Fruit fly (Drosophila melanogaster) whole organism, embryonic: ENCODE measurements around the gene CIA30.

Source experiments
- Abd-B ChIP-seq: fragments of 200-800 bp; sonication (Bioruptor generic); optimal IDR thresholded peaks from 2 replicates; lab custom pipeline; 2018; ENCODE audit warnings: missing biosample characterization, mild to moderate bottlenecking, missing genetic modification characterization, moderate library complexity
- Atf6 ChIP-seq: fragments of 200-800 bp; sonication (Bioruptor generic); IDR thresholded peaks from 2 replicates; pipeline ENCODE4 v1.3.6; 2022; ENCODE audit warnings: missing biosample characterization, missing genetic modification characterization
- Bteb2 ChIP-seq: fragments of 200-800 bp; sonication (Bioruptor generic); optimal IDR thresholded peaks from 2 replicates; lab custom pipeline; 2016; ENCODE audit warnings: missing biosample characterization, missing genetic modification characterization
- CG10267 ChIP-seq: fragments of 200-800 bp; sonication (Bioruptor generic); optimal IDR thresholded peaks from 2 replicates; lab custom pipeline; 2018; ENCODE audit warnings: missing biosample characterization, mild to moderate bottlenecking, missing genetic modification characterization, moderate library complexity
- CG10321 ChIP-seq: fragments of 200-800 bp; sonication (Bioruptor generic); IDR thresholded peaks from 2 replicates; pipeline ENCODE4 v1.3.6; 2022; ENCODE audit warnings: missing biosample characterization, missing genetic modification characterization
- CG10462 ChIP-seq: fragments of 200-800 bp; sonication (Bioruptor generic); optimal IDR thresholded peaks from 2 replicates; lab custom pipeline; 2016; ENCODE audit warnings: missing biosample characterization, missing genetic modification characterization
- CG15073 ChIP-seq: fragments of 200-800 bp; sonication (Bioruptor generic); optimal IDR thresholded peaks from 2 replicates; lab custom pipeline; 2016; ENCODE audit warnings: missing biosample characterization, missing genetic modification characterization
- CG15269 ChIP-seq: fragments of 200-800 bp; sonication (Bioruptor generic); optimal IDR thresholded peaks from 2 replicates; lab custom pipeline; 2018; ENCODE audit warnings: missing biosample characterization, mild to moderate bottlenecking, missing genetic modification characterization, moderate library complexity
- CG17359 ChIP-seq: fragments of 200-800 bp; sonication (Bioruptor generic); optimal IDR thresholded peaks from 3 replicates; lab custom pipeline; 2018; ENCODE audit warnings: missing biosample characterization, mild to moderate bottlenecking, missing genetic modification characterization, moderate library complexity
- CG31224 ChIP-seq: fragments of 200-800 bp; sonication (Bioruptor generic); IDR thresholded peaks from 2 replicates; pipeline ENCODE4 v1.3.6; 2022; ENCODE audit warnings: missing biosample characterization, missing genetic modification characterization
- CG3847 ChIP-seq: fragments of 200-800 bp; sonication (Bioruptor generic); IDR thresholded peaks from 2 replicates; pipeline ENCODE4 v1.3.6; 2022; ENCODE audit warnings: missing biosample characterization, missing genetic modification characterization
- CG4424 ChIP-seq: fragments of 200-800 bp; sonication (Bioruptor generic); optimal IDR thresholded peaks from 3 replicates; lab custom pipeline; 2016; ENCODE audit warnings: missing biosample characterization, missing genetic modification characterization
- CG6175 ChIP-seq: fragments of 200-800 bp; sonication (Bioruptor generic); IDR thresholded peaks from 3 replicates; pipeline ENCODE4 v1.3.6; 2022; ENCODE audit warnings: missing biosample characterization, missing genetic modification characterization
- CG7963 ChIP-seq: fragments of 200-800 bp; sonication (Bioruptor generic); IDR thresholded peaks from 3 replicates; pipeline ENCODE4 v1.3.6; 2022; ENCODE audit warnings: missing biosample characterization, missing genetic modification characterization; ENCODE audit not compliant: partially characterized antibody
- CG8924 ChIP-seq: fragments of 200-800 bp; optimal IDR thresholded peaks from 3 replicates; lab custom pipeline; 2019; ENCODE audit warnings: missing biosample characterization, mild to moderate bottlenecking, missing genetic modification characterization, moderate library complexity
- CG9437 ChIP-seq: fragments of 200-800 bp; sonication (Bioruptor generic); optimal IDR thresholded peaks from 2 replicates; lab custom pipeline; 2018; ENCODE audit warnings: missing biosample characterization, mild to moderate bottlenecking, missing genetic modification characterization
- Camta ChIP-seq: fragments of 200-800 bp; sonication (Bioruptor generic); optimal IDR thresholded peaks from 2 replicates; lab custom pipeline; 2016; ENCODE audit warnings: missing biosample characterization, missing genetic modification characterization
- CrebB ChIP-seq: fragments of 200-800 bp; sonication (Bioruptor generic); optimal IDR thresholded peaks from 3 replicates; lab custom pipeline; 2018; ENCODE audit warnings: missing biosample characterization, mild to moderate bottlenecking, missing genetic modification characterization
- D ChIP-seq, 2 experiments: fragments of 200-800 bp in 1 of 2; fragments of >200 bp in 1 of 2; sonication (Bioruptor generic) in 1 of 2; optimal IDR thresholded peaks; 2 replicates in 1 of 2; 3 replicates in 1 of 2; lab custom pipeline; 2017; ENCODE audit warnings: mild to moderate bottlenecking in 1 of 2, missing biosample characterization in 1 of 2, missing genetic modification characterization in 1 of 2, missing genetic modification reagents in 1 of 2
- Deaf1 ChIP-seq: fragments of 200-800 bp; optimal IDR thresholded peaks from 3 replicates; lab custom pipeline; 2019; ENCODE audit warnings: missing biosample characterization, mild to moderate bottlenecking, missing genetic modification characterization, moderate library complexity
- MBD-R2 ChIP-seq: fragments of 200-800 bp; sonication (Bioruptor generic); IDR thresholded peaks from 2 replicates; pipeline ENCODE4 v1.3.6; 2022; ENCODE audit warnings: missing biosample characterization, missing genetic modification characterization
- MTF-1 ChIP-seq: fragments of 200-800 bp; sonication (Bioruptor generic); optimal IDR thresholded peaks from 2 replicates; lab custom pipeline; 2018; ENCODE audit warnings: missing biosample characterization, mild to moderate bottlenecking, missing genetic modification characterization, borderline replicate concordance
- Meics ChIP-seq: fragments of 200-800 bp; sonication (Bioruptor generic); optimal IDR thresholded peaks from 2 replicates; lab custom pipeline; 2017; ENCODE audit warnings: missing biosample characterization, mild to moderate bottlenecking, missing genetic modification characterization
- NfI ChIP-seq: fragments of 200-800 bp; sonication (Bioruptor generic); optimal IDR thresholded peaks from 3 replicates; lab custom pipeline; 2018; ENCODE audit warnings: missing biosample characterization, mild to moderate bottlenecking, missing genetic modification characterization, moderate library complexity
- Spps ChIP-seq: fragments of 200-800 bp; sonication (Bioruptor generic); optimal IDR thresholded peaks from 2 replicates; lab custom pipeline; 2018; ENCODE audit warnings: missing biosample characterization, mild to moderate bottlenecking, missing genetic modification characterization
- Stat92E ChIP-seq, 3 experiments: fragments of >200 bp in 2 of 3; fragments of 200-800 bp in 1 of 3; sonication (Bioruptor generic) in 1 of 3; optimal IDR thresholded peaks; 2 replicates each; lab custom pipeline; 2017 to 2019; ENCODE audit warnings: missing biosample characterization in 3 of 3, missing genetic modification characterization in 3 of 3, mild to moderate bottlenecking in 1 of 3, moderate library complexity in 1 of 3
- TFAM ChIP-seq: fragments of 200-800 bp; sonication (Bioruptor generic); optimal IDR thresholded peaks from 2 replicates; lab custom pipeline; 2017; ENCODE audit warnings: missing biosample characterization, missing genetic modification characterization, inconsistent platforms
- ac ChIP-seq: fragments of 200-800 bp; sonication (Bioruptor generic); optimal IDR thresholded peaks from 3 replicates; lab custom pipeline; 2017; ENCODE audit warnings: missing biosample characterization, mild to moderate bottlenecking, missing genetic modification characterization
- ara ChIP-seq: fragments of 200-800 bp; sonication (Bioruptor generic); IDR thresholded peaks from 2 replicates; pipeline ENCODE4 v1.3.6; 2022; ENCODE audit warnings: missing biosample characterization, missing genetic modification characterization
- bsh ChIP-seq, 2 experiments: fragments of 200-800 bp; sonication (Bioruptor generic); optimal IDR thresholded peaks; 2 replicates each; lab custom pipeline; 2017 to 2018; ENCODE audit warnings: mild to moderate bottlenecking in 2 of 2, missing biosample characterization in 2 of 2, missing genetic modification characterization in 2 of 2, moderate library complexity in 1 of 2
- cad ChIP-seq: fragments of >200 bp; optimal IDR thresholded peaks from 2 replicates; lab custom pipeline; 2017; ENCODE audit warnings: missing biosample characterization, missing genetic modification characterization
- chinmo ChIP-seq: fragments of 200-800 bp; sonication (Bioruptor generic); IDR thresholded peaks from 4 replicates; pipeline ENCODE4 v1.3.6; 2022; ENCODE audit warnings: missing biosample characterization, missing genetic modification characterization; ENCODE audit not compliant: partially characterized antibody
- cwo ChIP-seq: fragments of 200-800 bp; sonication (Bioruptor generic); optimal IDR thresholded peaks from 3 replicates; lab custom pipeline; 2017; ENCODE audit warnings: missing biosample characterization, missing genetic modification characterization, mild to moderate bottlenecking, moderate library complexity, missing genetic modification reagents
- fu2 ChIP-seq: fragments of 200-800 bp; sonication (Bioruptor generic); optimal IDR thresholded peaks from 2 replicates; lab custom pipeline; 2016; ENCODE audit warnings: missing biosample characterization, missing genetic modification characterization
- grau ChIP-seq: fragments of 200-800 bp; optimal IDR thresholded peaks from 3 replicates; lab custom pipeline; 2019; ENCODE audit warnings: missing biosample characterization, mild to moderate bottlenecking, missing genetic modification characterization, moderate library complexity
- gro ChIP-seq: fragments of 200-800 bp; sonication (Bioruptor generic); optimal IDR thresholded peaks from 2 replicates; lab custom pipeline; 2016; ENCODE audit warnings: missing biosample characterization, missing genetic modification characterization
- ham ChIP-seq: fragments of 200-800 bp; sonication (Bioruptor generic); IDR thresholded peaks from 2 replicates; pipeline ENCODE4 v1.3.6; 2022; ENCODE audit warnings: missing biosample characterization, missing genetic modification characterization
- jigr1 ChIP-seq: fragments of 200-800 bp; sonication (Bioruptor generic); IDR thresholded peaks from 3 replicates; pipeline ENCODE4 v1.3.6; 2022; ENCODE audit warnings: missing biosample characterization, missing genetic modification characterization
- lmd ChIP-seq: fragments of 200-800 bp; sonication (Bioruptor generic); IDR thresholded peaks from 2 replicates; pipeline ENCODE4 v1.3.6; 2022; ENCODE audit warnings: missing biosample characterization, missing genetic modification characterization
- luna ChIP-seq: fragments of 200-800 bp; sonication (Bioruptor generic); optimal IDR thresholded peaks from 2 replicates; lab custom pipeline; 2016; ENCODE audit warnings: missing biosample characterization, missing genetic modification characterization
- oc ChIP-seq: fragments of 200-800 bp; sonication (Bioruptor generic); optimal IDR thresholded peaks from 2 replicates; lab custom pipeline; 2018; ENCODE audit warnings: missing biosample characterization, mild to moderate bottlenecking, missing genetic modification characterization, moderate library complexity
- otp ChIP-seq: fragments of 200-800 bp; sonication (Bioruptor generic); IDR thresholded peaks from 3 replicates; pipeline ENCODE4, ENCODE4 v1.3.6; 2022; ENCODE audit warnings: missing biosample characterization, missing genetic modification characterization
- peb ChIP-seq: fragments of 200-800 bp; sonication (Bioruptor generic); IDR thresholded peaks from 2 replicates; pipeline ENCODE4 v1.3.6; 2022; ENCODE audit warnings: missing biosample characterization, missing genetic modification characterization
- pum ChIP-seq: fragments of 200-800 bp; sonication (Bioruptor generic); optimal IDR thresholded peaks from 2 replicates; lab custom pipeline; 2016; ENCODE audit warnings: missing biosample characterization, missing genetic modification characterization
- ro ChIP-seq: fragments of 200-800 bp; sonication (Bioruptor generic); IDR thresholded peaks from 2 replicates; pipeline ENCODE4 v1.3.6; 2022; ENCODE audit warnings: missing biosample characterization, missing genetic modification characterization
- scrt ChIP-seq: fragments of 200-800 bp; sonication (Bioruptor generic); optimal IDR thresholded peaks from 2 replicates; lab custom pipeline; 2018; ENCODE audit warnings: missing biosample characterization, mild to moderate bottlenecking, missing genetic modification characterization, moderate library complexity
- stc ChIP-seq: fragments of 200-800 bp; sonication (Bioruptor generic); IDR thresholded peaks from 2 replicates; pipeline ENCODE4 v1.3.6; 2022; ENCODE audit warnings: missing biosample characterization, missing genetic modification characterization
- wek ChIP-seq: fragments of 200-800 bp; sonication (Bioruptor generic); optimal IDR thresholded peaks from 3 replicates; lab custom pipeline; 2018; ENCODE audit warnings: missing biosample characterization, mild to moderate bottlenecking, missing genetic modification characterization, moderate library complexity
- zf30C ChIP-seq: fragments of 200-800 bp; sonication (Bioruptor generic); optimal IDR thresholded peaks from 3 replicates; lab custom pipeline; 2018; ENCODE audit warnings: missing biosample characterization, mild to moderate bottlenecking, missing genetic modification characterization
- zfh2 ChIP-seq: fragments of 200-800 bp; sonication (Bioruptor generic); optimal IDR thresholded peaks from 2 replicates; lab custom pipeline; 2016; ENCODE audit warnings: missing biosample characterization, missing genetic modification characterization

CIA30 gene

dm6 chr3R:29780402-29781029 lies 43.8 kb downstream of the CIA30 start, which contains the start of gene fig (continued):
- TF ChIP-seq zfh2 (GFP tag; lab: Kevin White, UChicago) (no peak), CG15269 (tag; lab: Kevin White, UChicago) (no peak), gro (no peak), CrebB (no peak), NfI (GFP tag; lab: Kevin White, UChicago) (no peak), CG15073 (GFP tag; lab: Kevin White, UChicago) (no peak), CG31224 (GFP tag; lab: Robert Waterston, UW) (no peak), ro (GFP tag; lab: Robert Waterston, UW) (no peak), CG10267 (tag; lab: Kevin White, UChicago) (no peak), TFAM (no peak), ac (GFP tag; lab: Kevin White, UChicago) (no peak), MTF-1 (GFP tag; lab: Kevin White, UChicago) (no peak), jigr1 (no peak), bsh (GFP tag; optimal IDR thresholded peaks at IDR 0.05; lab: Kevin White, UChicago) (no peak), MBD-R2 (GFP tag; lab: Robert Waterston, UW) (no peak), CG7963 (GFP tag; lab: Robert Waterston, UW) (no peak), ham (GFP tag; lab: Robert Waterston, UW) (no peak), Bteb2 (no peak), CG6175 (GFP tag; lab: Robert Waterston, UW) (no peak), CG10462 (no peak), Meics (GFP tag; lab: Kevin White, UChicago) (no peak), CG10321 (GFP tag; lab: Robert Waterston, UW) (no peak), CG8924 (tag; lab: Kevin White, UChicago) (no peak), luna (GFP tag; lab: Kevin White, UChicago) (no peak), fu2 (GFP tag; lab: Kevin White, UChicago) (no peak), Camta (GFP tag; lab: Kevin White, UChicago) (no peak), oc (no peak), scrt (no peak), wek (no peak), otp (GFP tag; lab: Robert Waterston, UW) (no peak), cwo (peak; percentile 26), cad (GFP tag; lab: Kevin White, UChicago) (no peak), Abd-B (GFP tag; lab: Kevin White, UChicago) (no peak), CG4424 (GFP tag; lab: Kevin White, UChicago) (no peak), peb (GFP tag; lab: Robert Waterston, UW) (no peak), D (optimal IDR thresholded peaks at IDR 0.05; lab: Kevin White, UChicago) (no peak), D (GFP tag; optimal IDR thresholded peaks at IDR 0.05; lab: Kevin White, UChicago) (no peak), Stat92E (GFP tag; optimal IDR thresholded peaks at IDR 0.05; lab: Kevin White, UChicago) (no peak), stc (GFP tag; lab: Robert Waterston, UW) (no peak), Deaf1 (tag; lab: Kevin White, UChicago) (no peak), chinmo (GFP tag; lab: Robert Waterston, UW) (0 out of 4 replicates have a peak, but pooled peaks have one; percentile 9), pum (no peak), lmd (GFP tag; lab: Robert Waterston, UW) (no peak), grau (tag; lab: Kevin White, UChicago) (no peak), Spps (tag; lab: Kevin White, UChicago) (no peak), CG9437 (GFP tag; lab: Kevin White, UChicago) (no peak), CG17359 (no peak), zf30C (no peak), Atf6 (no peak), ara (no peak), CG3847 (GFP tag; lab: Robert Waterston, UW) (no peak)
